Fruit fly (Drosophila melanogaster) whole organism, embryonic: Measurements from ENCODE around the gene RpL37A.

Source experiments
- Ada2b ChIP-seq: fragments of 200-800 bp; sonication (Bioruptor generic); IDR thresholded peaks from 2 replicates; pipeline ENCODE4 v1.3.6; 2022; ENCODE audit warnings: missing biosample characterization, missing genetic modification characterization
- Aef1 ChIP-seq: fragments of 200-800 bp; sonication (Bioruptor generic); IDR thresholded peaks from 3 replicates; pipeline ENCODE4 v1.3.6; 2022; ENCODE audit warnings: missing biosample characterization, missing genetic modification characterization
- Blimp-1 ChIP-seq: fragments of 200-800 bp; sonication (Bioruptor generic); optimal IDR thresholded peaks from 3 replicates; lab custom pipeline; 2018; ENCODE audit warnings: missing biosample characterization, missing genetic modification characterization, mild to moderate bottlenecking, moderate library complexity, missing genetic modification reagents
- CG10209 ChIP-seq: fragments of 200-800 bp; sonication (Bioruptor generic); optimal IDR thresholded peaks from 3 replicates; lab custom pipeline; 2017; ENCODE audit warnings: missing biosample characterization, mild to moderate bottlenecking, missing genetic modification characterization, missing genetic modification reagents
- CG10654 ChIP-seq: fragments of 200-800 bp; sonication (Bioruptor generic); optimal IDR thresholded peaks from 2 replicates; lab custom pipeline; 2016; ENCODE audit warnings: missing biosample characterization, missing genetic modification characterization
- CG12659 ChIP-seq: fragments of 200-800 bp; sonication (Bioruptor generic); optimal IDR thresholded peaks from 3 replicates; lab custom pipeline; 2017; ENCODE audit warnings: mild to moderate bottlenecking, missing biosample characterization, missing genetic modification reagents, missing genetic modification characterization
- CG13123 ChIP-seq: fragments of 200-800 bp; sonication (Bioruptor generic); optimal IDR thresholded peaks from 2 replicates; lab custom pipeline; 2016; ENCODE audit warnings: missing biosample characterization, missing genetic modification characterization
- CG14860 ChIP-seq: fragments of 200-800 bp; sonication (Bioruptor generic); IDR thresholded peaks from 3 replicates; pipeline ENCODE4 v1.3.6; 2022; ENCODE audit warnings: missing biosample characterization, missing genetic modification characterization; ENCODE audit not compliant: partially characterized antibody
- CG15696 ChIP-seq: fragments of 200-800 bp; sonication (Bioruptor generic); optimal IDR thresholded peaks from 2 replicates; lab custom pipeline; 2019; ENCODE audit warnings: missing biosample characterization, mild to moderate bottlenecking, missing genetic modification characterization, moderate library complexity
- CG1647 ChIP-seq: fragments of 200-800 bp; sonication (Bioruptor generic); optimal IDR thresholded peaks from 3 replicates; lab custom pipeline; 2016; ENCODE audit warnings: missing biosample characterization, missing genetic modification characterization
- CG17359 ChIP-seq: fragments of 200-800 bp; sonication (Bioruptor generic); optimal IDR thresholded peaks from 3 replicates; lab custom pipeline; 2018; ENCODE audit warnings: missing biosample characterization, mild to moderate bottlenecking, missing genetic modification characterization, moderate library complexity
- CG17829 ChIP-seq: fragments of 200-800 bp; optimal IDR thresholded peaks from 2 replicates; lab custom pipeline; 2019; ENCODE audit warnings: missing biosample characterization, mild to moderate bottlenecking, missing genetic modification characterization, moderate library complexity
- CG18262 ChIP-seq: fragments of 200-800 bp; optimal IDR thresholded peaks from 3 replicates; lab custom pipeline; 2019; ENCODE audit warnings: missing biosample characterization, mild to moderate bottlenecking, missing genetic modification characterization, moderate library complexity
- CG18476 ChIP-seq: fragments of 200-800 bp; sonication (Bioruptor generic); optimal IDR thresholded peaks from 2 replicates; lab custom pipeline; 2016; ENCODE audit warnings: missing biosample characterization, mild to moderate bottlenecking, missing genetic modification characterization
- CG18764 ChIP-seq: fragments of 200-800 bp; sonication (Bioruptor generic); optimal IDR thresholded peaks from 3 replicates; lab custom pipeline; 2016; ENCODE audit warnings: missing biosample characterization, missing genetic modification characterization
- CG31441 ChIP-seq: fragments of 200-800 bp; sonication (Bioruptor generic); IDR thresholded peaks from 2 replicates; pipeline ENCODE4 v1.3.6; 2022; ENCODE audit warnings: missing biosample characterization, missing genetic modification characterization
- CG34376 ChIP-seq: fragments of 200-800 bp; sonication (Bioruptor generic); optimal IDR thresholded peaks from 2 replicates; lab custom pipeline; 2018; ENCODE audit warnings: missing biosample characterization, mild to moderate bottlenecking, missing genetic modification characterization
- CG3995 ChIP-seq: fragments of 200-800 bp; sonication (Bioruptor generic); optimal IDR thresholded peaks from 3 replicates; lab custom pipeline; 2016; ENCODE audit warnings: missing biosample characterization, missing genetic modification characterization
- CG4820 ChIP-seq: fragments of 200-800 bp; sonication (Bioruptor generic); optimal IDR thresholded peaks from 3 replicates; lab custom pipeline; 2016; ENCODE audit warnings: missing biosample characterization, missing genetic modification characterization
- CG6175 ChIP-seq: fragments of 200-800 bp; sonication (Bioruptor generic); IDR thresholded peaks from 3 replicates; pipeline ENCODE4 v1.3.6; 2022; ENCODE audit warnings: missing biosample characterization, missing genetic modification characterization
- CG8924 ChIP-seq: fragments of 200-800 bp; optimal IDR thresholded peaks from 3 replicates; lab custom pipeline; 2019; ENCODE audit warnings: missing biosample characterization, mild to moderate bottlenecking, missing genetic modification characterization, moderate library complexity
- CG9437 ChIP-seq: fragments of 200-800 bp; sonication (Bioruptor generic); optimal IDR thresholded peaks from 2 replicates; lab custom pipeline; 2018; ENCODE audit warnings: missing biosample characterization, mild to moderate bottlenecking, missing genetic modification characterization
- CG9609 ChIP-seq: fragments of 200-800 bp; sonication (Bioruptor generic); optimal IDR thresholded peaks from 3 replicates; lab custom pipeline; 2016; ENCODE audit warnings: missing biosample characterization, missing genetic modification characterization
- Ets97D ChIP-seq: fragments of 200-800 bp; sonication (Bioruptor generic); optimal IDR thresholded peaks from 3 replicates; lab custom pipeline; 2016; ENCODE audit warnings: missing biosample characterization, missing genetic modification characterization
- H2.0 ChIP-seq: fragments of 200-800 bp; sonication (Bioruptor generic); IDR thresholded peaks from 2 replicates; pipeline ENCODE4 v1.3.6; 2022; ENCODE audit warnings: missing biosample characterization, missing genetic modification characterization
- HLH3B ChIP-seq: fragments of 200-800 bp; sonication (Bioruptor generic); IDR thresholded peaks from 2 replicates; pipeline ENCODE4 v1.3.6; 2022; ENCODE audit warnings: missing biosample characterization, missing genetic modification characterization
- NFAT ChIP-seq: fragments of 200-800 bp; sonication (Bioruptor generic); IDR thresholded peaks from 2 replicates; pipeline ENCODE4 v1.3.6; 2022; ENCODE audit warnings: missing biosample characterization, missing genetic modification characterization
- NK7.1 ChIP-seq: fragments of 200-800 bp; sonication (Bioruptor generic); optimal IDR thresholded peaks from 3 replicates; lab custom pipeline; 2016; ENCODE audit warnings: missing biosample characterization, missing genetic modification characterization
- Sox102F ChIP-seq: fragments of 200-800 bp; sonication (Bioruptor generic); optimal IDR thresholded peaks from 2 replicates; lab custom pipeline; 2018; ENCODE audit warnings: missing biosample characterization, mild to moderate bottlenecking, missing genetic modification characterization, moderate library complexity
- Ssrp ChIP-seq: fragments of 200-800 bp; sonication (Bioruptor generic); optimal IDR thresholded peaks from 2 replicates; lab custom pipeline; 2018; ENCODE audit warnings: missing biosample characterization, mild to moderate bottlenecking, missing genetic modification characterization, moderate library complexity
- Xbp1 ChIP-seq: fragments of 200-800 bp; sonication (Bioruptor generic); optimal IDR thresholded peaks from 3 replicates; lab custom pipeline; 2016; ENCODE audit warnings: missing biosample characterization, mild to moderate bottlenecking, missing genetic modification characterization
- chif ChIP-seq, 2 experiments: fragments of 200-800 bp; sonication (Bioruptor generic); optimal IDR thresholded peaks; 3 replicates each; lab custom pipeline; 2016; ENCODE audit warnings: missing biosample characterization in 2 of 2, missing genetic modification characterization in 2 of 2
- crc ChIP-seq: fragments of 200-800 bp; sonication (Bioruptor generic); optimal IDR thresholded peaks from 2 replicates; lab custom pipeline; 2016; ENCODE audit warnings: missing biosample characterization, missing genetic modification characterization
- croc ChIP-seq: fragments of 200-800 bp; sonication (Bioruptor generic); conservative IDR thresholded peaks from 3 replicates; pipeline ENCODE4 v1.3.6; 2022; ENCODE audit warnings: missing biosample characterization, missing genetic modification characterization
- dysf ChIP-seq: fragments of 200-800 bp; sonication (Bioruptor generic); IDR thresholded peaks from 3 replicates; pipeline ENCODE4 v1.3.6; 2022; ENCODE audit warnings: missing biosample characterization, missing genetic modification characterization
- gcm ChIP-seq: fragments of 200-800 bp; sonication (Bioruptor generic); optimal IDR thresholded peaks from 2 replicates; lab custom pipeline; 2019; ENCODE audit warnings: missing biosample characterization, mild to moderate bottlenecking, missing genetic modification characterization, moderate library complexity
- gfzf ChIP-seq: fragments of 200-800 bp; sonication (Bioruptor generic); optimal IDR thresholded peaks from 2 replicates; lab custom pipeline; 2016; ENCODE audit warnings: missing biosample characterization, mild to moderate bottlenecking, missing genetic modification characterization, moderate library complexity
- gro ChIP-seq: fragments of 200-800 bp; sonication (Bioruptor generic); optimal IDR thresholded peaks from 2 replicates; lab custom pipeline; 2016; ENCODE audit warnings: missing biosample characterization, missing genetic modification characterization
- gsb-n ChIP-seq: fragments of 200-800 bp; sonication (Bioruptor generic); optimal IDR thresholded peaks from 3 replicates; lab custom pipeline; 2018; ENCODE audit warnings: missing biosample characterization, mild to moderate bottlenecking, missing genetic modification characterization
- hkb ChIP-seq, 2 experiments: fragments of 200-800 bp in 1 of 2; fragments of >200 bp in 1 of 2; sonication (Bioruptor generic) in 1 of 2; IDR thresholded peaks in 1 of 2; optimal IDR thresholded peaks in 1 of 2; 2 replicates each; pipeline versions ENCODE4 v1.3.6 to Lab custom; 2017 to 2022; ENCODE audit warnings: missing biosample characterization in 1 of 2, missing genetic modification characterization in 1 of 2
- hth ChIP-seq: fragments of >200 bp; optimal IDR thresholded peaks from 2 replicates; lab custom pipeline; 2017; ENCODE audit warnings: inconsistent platforms
- nerfin-2 ChIP-seq: fragments of 200-800 bp; sonication (Bioruptor generic); IDR thresholded peaks from 2 replicates; pipeline ENCODE4 v1.3.6; 2022; ENCODE audit warnings: missing biosample characterization, missing genetic modification characterization; ENCODE audit not compliant: partially characterized antibody
- nmo ChIP-seq: fragments of 200-800 bp; sonication (Bioruptor generic); optimal IDR thresholded peaks from 2 replicates; lab custom pipeline; 2018; ENCODE audit warnings: missing biosample characterization, mild to moderate bottlenecking, missing genetic modification characterization, moderate library complexity
- otp ChIP-seq: fragments of 200-800 bp; sonication (Bioruptor generic); IDR thresholded peaks from 3 replicates; pipeline ENCODE4, ENCODE4 v1.3.6; 2022; ENCODE audit warnings: missing biosample characterization, missing genetic modification characterization
- ranshi ChIP-seq: fragments of 200-800 bp; sonication (Bioruptor generic); IDR thresholded peaks from 2 replicates; pipeline ENCODE4 v1.3.6; 2022; ENCODE audit warnings: missing biosample characterization, missing genetic modification characterization
- sens ChIP-seq: fragments of 200-800 bp; sonication (Bioruptor generic); peaks from one replicate; lab custom pipeline; 2016; ENCODE audit warnings: missing biosample characterization, missing genetic modification characterization
- shn ChIP-seq: fragments of 200-800 bp; sonication (Bioruptor generic); optimal IDR thresholded peaks from 3 replicates; lab custom pipeline; 2016; ENCODE audit warnings: missing biosample characterization, missing genetic modification characterization
- unc-4 ChIP-seq: fragments of 200-800 bp; sonication (Bioruptor generic); IDR thresholded peaks from 2 replicates; pipeline ENCODE4 v1.3.6; 2022; ENCODE audit warnings: missing biosample characterization, missing genetic modification characterization; ENCODE audit not compliant: partially characterized antibody
- zfh2 ChIP-seq: fragments of 200-800 bp; sonication (Bioruptor generic); optimal IDR thresholded peaks from 2 replicates; lab custom pipeline; 2016; ENCODE audit warnings: missing biosample characterization, missing genetic modification characterization

The RpL37A gene

DNA sequence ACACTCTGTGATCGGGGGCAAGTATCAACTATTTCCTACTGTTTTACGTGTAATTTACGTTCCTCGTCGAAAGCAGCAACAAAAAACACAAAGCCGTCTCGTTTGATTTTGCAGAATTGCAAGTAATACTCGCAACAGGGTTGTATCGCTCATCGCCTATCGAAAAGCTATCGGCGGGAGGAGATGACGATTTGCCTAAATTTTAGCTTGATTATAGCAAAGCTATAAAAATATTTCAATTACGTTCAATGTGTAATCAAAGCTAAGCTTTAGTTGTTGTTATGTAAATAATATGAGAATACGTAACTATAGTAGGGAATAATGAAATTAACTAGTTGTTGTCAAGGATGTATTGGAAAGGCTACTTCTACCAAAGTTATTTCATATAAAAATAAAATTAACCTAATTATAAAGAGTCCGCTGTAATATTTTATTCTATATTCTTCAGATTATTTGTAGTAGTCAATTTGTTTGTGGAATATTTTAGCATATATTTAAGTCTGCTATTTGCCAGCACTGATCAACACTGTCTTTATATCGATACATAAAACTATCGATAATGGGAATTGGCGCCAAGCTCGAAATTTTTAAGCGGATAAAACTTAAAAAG lies 11.0 kb upstream of the RpL37A start, which contains the start of gene Rpn11 (continued):
- no peak; the same call in 1 of the 2 replicates for TF ChIP-seq H2.0
- peak; percentile 64 for TF ChIP-seq Sox102F (GFP tag; lab: Kevin White, UChicago)
- TF ChIP-seq CG9437 (GFP tag; lab: Kevin White, UChicago): peak; percentile 55
- TF ChIP-seq crc (GFP tag; lab: Kevin White, UChicago): no peak
- no peak for TF ChIP-seq CG9609 (GFP tag; lab: Kevin White, UChicago)
- no peak for TF ChIP-seq otp
- TF ChIP-seq ranshi: 0 out of 2 replicates have a peak, but pooled peaks have one; percentile 5
- peak; percentile 21; the same call in 1 of the 3 replicates for TF ChIP-seq croc (GFP tag; lab: Robert Waterston, UW)
- peak; percentile 41; the same call in 1 of the 2 replicates for TF ChIP-seq Ada2b (GFP tag; lab: Robert Waterston, UW)
- TF ChIP-seq Aef1 (GFP tag; lab: Robert Waterston, UW): 0 out of 3 replicates have a peak, but pooled peaks have one; percentile 17
- peak; percentile 52 for TF ChIP-seq CG4820 (GFP tag; lab: Kevin White, UChicago)
- peak; percentile 78 for TF ChIP-seq CG18262 (tag; lab: Kevin White, UChicago)
- peak; percentile 36 for TF ChIP-seq zfh2 (GFP tag; lab: Kevin White, UChicago)
- TF ChIP-seq unc-4: peak; percentile 38; the same call in 1 of the 2 replicates
- TF ChIP-seq hkb (optimal IDR thresholded peaks at IDR 0.05; lab: Kevin White, UChicago): no peak
- TF ChIP-seq hkb (GFP tag; IDR thresholded peaks at IDR 0.05; lab: Robert Waterston, UW): no peak
- TF ChIP-seq sens (GFP tag; lab: Kevin White, UChicago): peak; percentile 95
- TF ChIP-seq CG6175 (GFP tag; lab: Robert Waterston, UW): no peak
- TF ChIP-seq gsb-n (tag; lab: Kevin White, UChicago): peak; percentile 47
- TF ChIP-seq CG31441 (GFP tag; lab: Robert Waterston, UW): peak; percentile 73
- TF ChIP-seq CG1647 (GFP tag; lab: Kevin White, UChicago): no peak
- TF ChIP-seq Ets97D: peak; percentile 24
- no peak for TF ChIP-seq NK7.1 (GFP tag; lab: Kevin White, UChicago)
- TF ChIP-seq dysf (GFP tag; lab: Robert Waterston, UW): 0 out of 3 replicates have a peak, but pooled peaks have one; percentile 8
- TF ChIP-seq Blimp-1 (GFP tag; lab: Kevin White, UChicago): peak; percentile 56
- TF ChIP-seq CG3995: peak; percentile 39
- TF ChIP-seq CG18764 (GFP tag; lab: Kevin White, UChicago): peak; percentile 28
- TF ChIP-seq Xbp1: peak; percentile 53
- TF ChIP-seq CG10654: peak; percentile 36
- peak; percentile 7 for TF ChIP-seq shn (GFP tag; lab: Kevin White, UChicago)
- peak; percentile 16 to 47 for TF ChIP-seq chif (GFP tag; optimal IDR thresholded peaks at IDR 0.05; lab: Kevin White, UChicago)
- TF ChIP-seq CG12659: peak; percentile 71
- TF ChIP-seq CG13123 (GFP tag; lab: Kevin White, UChicago): no peak
- peak; percentile 3 for TF ChIP-seq gfzf (GFP tag; lab: Kevin White, UChicago)
- TF ChIP-seq gcm (GFP tag; lab: Kevin White, UChicago): peak; percentile 36
- TF ChIP-seq CG18476 (GFP tag; lab: Kevin White, UChicago): peak; percentile 37
- TF ChIP-seq CG15696 (tag; lab: Kevin White, UChicago): peak; percentile 66
- no peak for TF ChIP-seq nerfin-2 (GFP tag; lab: Robert Waterston, UW)
- TF ChIP-seq NFAT (GFP tag; lab: Robert Waterston, UW): 0 out of 2 replicates have a peak, but pooled peaks have one; percentile 34
- no peak for TF ChIP-seq hth (lab: Kevin White, UChicago)
- TF ChIP-seq gro (GFP tag; lab: Kevin White, UChicago): no peak
- peak; percentile 77 for TF ChIP-seq CG8924 (tag; lab: Kevin White, UChicago)
- 0 out of 3 replicates have a peak, but pooled peaks have one; percentile 32 for TF ChIP-seq CG14860 (GFP tag; lab: Robert Waterston, UW)
- peak; percentile 55 for TF ChIP-seq CG34376 (GFP tag; lab: Kevin White, UChicago)
- TF ChIP-seq nmo (GFP tag; lab: Kevin White, UChicago): peak; percentile 80
- TF ChIP-seq CG10209 (GFP tag; lab: Kevin White, UChicago): peak; percentile 58
- TF ChIP-seq HLH3B (GFP tag; lab: Robert Waterston, UW): peak; percentile 31; the same call in 1 of the 2 replicates
- TF ChIP-seq CG17359 (tag; lab: Kevin White, UChicago): peak; percentile 53
- TF ChIP-seq CG17829: peak; percentile 72
- peak; percentile 69 for TF ChIP-seq Ssrp
